Worm (Caenorhabditis elegans) whole organism, dauer: ENCODE data around the gene nsy-7.
"Not testable (repeated sequence)": the region's sequence is repeated elsewhere in the genome, so short reads cannot be mapped to it uniquely, and the experiment has no call there.

Source experiments
- unc-62 ChIP-seq: sonication (generic microtip); optimal IDR thresholded peaks from 2 replicates; lab custom pipeline; 2017; ENCODE audit warnings: missing biosample characterization, missing genetic modification reagents, missing genetic modification characterization

The nsy-7 gene

DNA sequence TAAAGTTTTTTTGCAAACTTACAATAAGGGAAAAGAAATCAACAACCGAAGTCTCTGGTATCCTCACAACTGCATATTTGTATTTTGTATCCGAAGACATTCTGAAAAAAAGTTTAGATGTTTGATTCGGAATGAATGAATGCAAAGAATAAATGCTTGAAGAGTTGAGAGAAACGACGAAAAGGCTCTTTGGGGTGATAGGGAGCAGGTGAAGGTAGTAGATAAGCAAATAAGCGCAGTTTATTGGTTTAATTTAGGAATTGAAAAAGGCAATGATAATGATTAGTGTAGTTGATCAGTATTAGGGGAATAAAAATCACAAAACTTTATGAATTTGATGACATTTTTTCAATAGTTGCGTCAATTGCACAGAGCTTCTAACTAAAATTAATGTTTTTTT, at the start of gene nsy-7:
TSS of gene nsy-7 (minus strand) at position 101 of the 400 bp plus-strand sequence.
- TF ChIP-seq unc-62 (GFP tag; lab: Kevin White, UChicago): no peak

DNA sequence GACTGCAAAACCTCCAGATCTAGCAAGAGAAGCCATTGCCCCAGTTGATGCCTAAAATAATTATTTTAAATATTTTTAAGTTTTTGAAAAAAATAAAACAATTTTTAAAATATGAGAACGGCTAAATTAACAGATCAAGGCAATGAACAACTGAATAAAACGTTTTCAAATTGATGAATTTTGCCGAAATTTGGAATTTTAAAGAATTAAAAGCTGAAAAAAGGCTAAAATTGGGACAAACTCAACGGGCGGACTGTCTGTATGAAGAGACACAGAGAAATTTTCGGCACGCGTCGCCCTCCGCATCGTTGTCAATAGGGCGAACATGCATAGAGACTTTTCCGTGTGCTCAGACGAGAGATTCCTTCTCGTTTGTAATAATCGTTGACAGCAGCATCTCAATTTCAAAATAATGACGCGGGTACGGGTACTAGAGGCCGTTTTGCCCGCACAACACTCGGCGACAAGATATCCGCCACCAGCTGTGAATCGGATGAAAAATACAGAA, 49.6 kb upstream of the nsy-7 start, which contains the start of the genes isp-1 and islo-1:
TSS of gene isp-1 (minus strand) at position 51 of the 508 bp plus-strand sequence.
TSS of gene islo-1 (plus strand) at position 385 of the 508 bp plus-strand sequence.
- TF ChIP-seq unc-62 (GFP tag; lab: Kevin White, UChicago): no peak

DNA sequence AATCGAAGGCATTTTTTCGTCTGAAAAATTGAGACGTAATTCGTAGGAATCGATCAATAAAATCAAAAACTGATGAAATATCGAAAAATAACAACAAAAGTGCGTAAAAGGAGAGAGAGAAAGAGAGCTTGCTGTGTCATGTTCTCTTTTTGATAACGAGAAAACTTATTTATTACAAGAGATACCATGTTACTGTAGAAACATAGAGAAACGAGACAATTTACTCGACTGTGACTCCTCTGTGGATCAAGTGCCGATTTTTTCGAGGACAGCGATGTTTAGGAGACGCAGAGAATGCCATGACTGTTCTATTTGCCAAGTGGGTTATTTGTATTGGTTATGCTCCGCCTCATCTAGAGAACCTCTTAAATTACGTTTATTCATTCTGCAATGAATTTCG, 47.1 kb upstream of the nsy-7 start, which contains the start of gene sph-1:
TSS of gene sph-1 (minus strand) at position 23 of the 400 bp plus-strand sequence.
- no peak for TF ChIP-seq unc-62 (GFP tag; lab: Kevin White, UChicago)

DNA sequence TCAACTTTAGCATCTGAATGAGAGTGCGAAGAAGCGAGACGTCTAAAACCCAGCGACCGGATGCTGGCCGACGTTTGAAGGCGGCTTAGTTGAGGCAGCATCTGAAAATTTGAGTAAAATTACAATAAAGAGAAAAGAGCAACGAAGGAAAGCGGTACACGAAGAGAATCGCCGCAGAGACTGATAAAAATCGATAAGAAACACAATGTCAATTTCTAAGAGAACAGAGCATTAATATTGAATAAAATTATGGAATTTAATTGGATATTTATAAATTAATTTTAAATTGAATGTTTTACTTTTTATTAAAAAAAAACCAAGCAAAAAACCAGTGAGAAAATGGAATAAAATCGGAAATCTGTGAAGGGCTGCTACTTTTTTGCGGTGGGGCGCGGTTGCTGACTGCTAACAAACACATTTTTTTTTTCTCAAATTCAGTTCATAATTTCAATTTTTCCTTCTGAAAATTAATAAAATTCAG, 43.7 kb upstream of the nsy-7 start, which contains the start of the genes ndub-11 and moc-3:
TSS of gene ndub-11 (minus strand) at position 101 of the 481 bp plus-strand sequence.
TSS of gene moc-3 (plus strand) at position 431 of the 481 bp plus-strand sequence.
- no peak for TF ChIP-seq unc-62 (GFP tag; lab: Kevin White, UChicago)

DNA sequence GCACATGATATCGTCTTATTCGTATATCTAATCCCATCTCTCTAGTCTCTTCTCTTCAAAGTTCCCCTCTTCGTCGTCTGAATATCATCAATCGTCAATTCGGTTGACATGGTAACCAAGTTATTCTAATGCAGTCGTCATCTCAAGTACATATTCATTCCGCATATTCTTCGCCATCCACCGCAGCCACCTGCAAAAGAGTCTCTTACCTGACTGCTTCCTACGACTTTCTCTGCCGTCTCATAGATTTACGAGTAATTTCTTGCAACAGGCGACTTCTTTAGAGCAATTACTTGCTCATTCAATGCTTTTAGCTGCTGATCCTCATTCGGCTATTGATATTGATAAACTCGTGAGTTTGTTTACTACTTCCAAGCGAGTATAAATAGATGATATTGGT, 41.0 kb upstream of the nsy-7 start:
- TF ChIP-seq unc-62 (GFP tag; lab: Kevin White, UChicago): no peak

DNA sequence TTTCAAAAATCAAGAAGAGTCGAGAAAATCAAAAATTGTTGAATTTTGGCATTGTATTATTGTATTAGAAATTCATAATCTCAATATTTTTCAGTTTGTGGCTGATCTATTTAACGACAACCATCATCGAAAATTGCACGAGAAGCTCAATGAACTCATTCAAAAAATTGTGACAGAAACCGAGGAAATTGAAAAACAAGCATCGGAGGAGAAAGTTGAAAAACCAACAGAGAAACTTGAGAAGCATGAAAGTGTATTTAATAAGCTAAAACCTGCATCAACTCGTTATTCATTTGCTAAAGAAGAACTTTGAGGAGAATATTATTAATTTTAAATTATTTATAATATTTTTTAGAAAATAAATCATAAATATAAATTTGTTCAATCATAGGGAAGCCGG, 40.5 kb upstream of the nsy-7 start, which contains the start of gene ceph-41:
TSS of gene ceph-41 (plus strand) at position 301 of the 400 bp plus-strand sequence.
- TF ChIP-seq unc-62 (GFP tag; lab: Kevin White, UChicago): no peak

DNA sequence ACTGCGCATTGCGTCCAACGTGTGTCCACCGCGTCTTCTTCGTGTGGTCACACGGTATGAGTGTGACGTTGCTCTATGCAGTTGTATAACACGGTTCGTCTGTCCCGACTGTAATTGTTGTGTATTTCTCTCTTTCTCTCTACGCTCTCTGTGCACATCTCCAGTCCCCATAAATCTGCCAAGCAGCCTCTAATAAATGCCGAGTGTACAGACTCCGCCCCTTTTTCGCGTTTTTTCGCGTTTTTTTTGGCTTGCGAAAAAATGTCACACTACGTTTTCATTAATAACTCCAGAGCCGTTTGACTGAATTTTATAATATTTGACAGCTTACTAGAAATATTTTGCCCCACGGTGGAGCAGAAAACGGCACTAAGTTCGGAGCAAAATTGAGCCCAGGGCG, 35.9 kb upstream of the nsy-7 start, which contains the start of gene erp-44.3:
TSS of gene erp-44.3 (plus strand) at position 301 of the 400 bp plus-strand sequence.
- not testable (repeated sequence) for TF ChIP-seq unc-62 (GFP tag; lab: Kevin White, UChicago)

DNA sequence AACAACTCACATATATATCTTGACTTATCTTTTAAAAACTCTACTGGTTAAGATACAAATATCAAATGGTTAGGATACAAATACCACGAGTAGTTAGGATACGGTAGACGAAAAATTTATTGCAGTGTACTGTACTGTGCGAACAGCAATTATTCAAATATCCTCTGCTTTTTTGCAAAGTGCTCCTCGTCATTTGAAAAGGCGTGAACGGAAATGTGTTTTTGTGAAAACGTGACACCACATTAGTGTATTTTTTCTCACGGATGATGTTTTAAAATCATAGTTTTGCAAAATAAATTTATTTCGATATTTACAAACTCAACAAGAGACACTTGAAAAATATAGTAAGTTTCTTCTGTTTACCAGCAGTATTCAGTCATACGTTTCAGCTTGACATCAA, 32.3 kb upstream of the nsy-7 start, which contains the start of gene F42G8.8:
TSS of gene F42G8.8 (plus strand) at position 301 of the 400 bp plus-strand sequence.
- TF ChIP-seq unc-62 (GFP tag; lab: Kevin White, UChicago): no peak

DNA sequence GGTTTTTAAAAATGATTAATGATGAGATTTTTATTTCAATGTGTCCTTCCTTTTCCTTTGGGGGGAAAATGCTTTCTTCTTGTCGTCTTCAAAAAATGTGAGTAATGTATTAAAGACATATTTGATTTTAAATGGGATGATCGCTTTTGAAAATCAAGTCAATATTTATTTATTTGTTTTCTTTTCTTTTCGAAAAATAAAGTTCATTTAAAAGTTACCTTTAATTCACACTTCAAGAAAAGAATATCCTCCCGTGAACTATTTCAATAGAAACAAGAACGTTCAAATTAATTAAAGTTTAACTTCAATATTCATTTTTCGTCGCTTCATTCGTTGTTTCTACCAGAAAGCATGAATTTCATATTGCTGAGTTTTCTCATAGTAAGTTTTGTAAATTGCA, 29.0 kb upstream of the nsy-7 start, which contains the start of gene irld-8:
TSS of gene irld-8 (plus strand) at position 301 of the 400 bp plus-strand sequence.
- no peak for TF ChIP-seq unc-62 (GFP tag; lab: Kevin White, UChicago)

DNA sequence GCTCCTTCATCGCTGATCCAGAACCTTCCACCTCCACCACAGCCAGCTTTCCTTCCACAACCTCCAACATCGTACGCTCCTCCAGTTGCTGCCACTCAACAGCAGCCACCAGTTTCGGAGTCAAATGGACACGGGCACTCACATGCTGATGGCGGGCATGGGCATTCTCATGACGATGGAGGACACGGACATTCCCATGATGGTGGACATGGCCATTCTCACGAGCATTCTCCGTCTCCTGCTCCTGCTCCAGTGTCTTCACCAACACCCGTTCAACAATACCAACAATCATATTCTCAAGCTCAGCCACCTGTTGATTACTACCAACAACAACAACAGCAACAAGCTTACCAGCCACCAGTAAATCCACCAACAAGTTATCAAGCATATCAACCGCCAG, 28.1 kb upstream of the nsy-7 start:
- TF ChIP-seq unc-62 (GFP tag; lab: Kevin White, UChicago): no peak

DNA sequence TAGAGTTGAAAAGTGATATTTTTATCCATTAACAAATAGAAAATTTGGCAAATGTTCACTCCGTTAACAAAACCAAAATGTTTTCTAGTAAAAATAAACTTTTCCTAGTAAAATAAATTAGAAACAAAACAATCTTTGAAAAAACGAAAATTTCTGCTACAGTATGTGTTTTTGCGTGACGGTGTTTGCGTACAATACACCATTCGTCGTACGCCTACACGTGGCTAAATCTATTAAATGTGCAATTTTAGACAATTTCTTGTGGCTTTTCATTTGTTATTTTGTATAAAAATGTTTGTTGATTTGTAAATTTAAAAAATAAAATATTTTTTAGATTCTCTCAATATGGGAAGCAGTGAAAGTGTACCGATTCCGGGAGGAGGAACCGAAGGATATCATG, 26.7 kb upstream of the nsy-7 start, which contains the start of gene Y42H9AR.1:
TSS of gene Y42H9AR.1 (plus strand) at position 233 of the 400 bp plus-strand sequence.
- TF ChIP-seq unc-62 (GFP tag; lab: Kevin White, UChicago): no peak

DNA sequence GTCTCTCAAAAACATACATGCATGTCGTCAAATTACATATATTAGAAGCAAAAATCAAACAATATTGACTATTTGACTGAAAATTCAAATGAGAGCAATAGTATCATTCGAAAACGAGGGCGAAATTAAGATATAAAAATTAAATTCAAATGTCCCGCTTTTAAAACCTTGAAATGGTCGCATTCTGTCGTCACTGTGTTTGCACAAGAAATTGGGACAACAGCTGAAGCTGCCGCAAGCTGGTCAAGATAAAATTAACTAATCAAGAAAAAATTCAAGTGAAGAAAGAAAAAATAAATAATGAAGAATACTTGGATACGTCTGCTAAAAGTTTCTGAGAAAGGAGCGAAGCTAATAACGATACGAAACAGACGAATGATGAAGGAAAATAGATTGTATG, 26.2 kb upstream of the nsy-7 start:
- no peak for TF ChIP-seq unc-62 (GFP tag; lab: Kevin White, UChicago)

DNA sequence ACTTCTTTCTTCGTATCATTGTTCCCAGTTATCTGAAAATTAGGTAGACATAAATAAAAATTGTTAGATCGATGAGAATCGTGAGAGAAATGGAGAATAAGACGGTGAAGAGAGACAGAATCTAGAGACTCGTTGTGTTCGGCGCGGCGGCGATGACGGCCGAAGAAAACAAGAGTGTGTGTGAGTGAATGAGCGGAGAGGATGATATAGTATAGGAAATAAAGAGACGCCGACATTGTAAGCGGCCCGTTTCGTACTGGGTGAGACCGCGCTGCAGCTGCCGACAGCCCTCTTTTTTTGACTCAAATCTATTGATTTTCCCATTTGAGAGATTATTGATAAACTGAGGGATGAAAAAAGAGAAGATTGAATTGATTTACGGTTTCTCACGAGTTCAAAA, 25.7 kb upstream of the nsy-7 start, which contains the start of gene Y42H9AR.4:
TSS of gene Y42H9AR.4 (minus strand) at position 32 of the 400 bp plus-strand sequence.
- no peak for TF ChIP-seq unc-62 (GFP tag; lab: Kevin White, UChicago)

DNA sequence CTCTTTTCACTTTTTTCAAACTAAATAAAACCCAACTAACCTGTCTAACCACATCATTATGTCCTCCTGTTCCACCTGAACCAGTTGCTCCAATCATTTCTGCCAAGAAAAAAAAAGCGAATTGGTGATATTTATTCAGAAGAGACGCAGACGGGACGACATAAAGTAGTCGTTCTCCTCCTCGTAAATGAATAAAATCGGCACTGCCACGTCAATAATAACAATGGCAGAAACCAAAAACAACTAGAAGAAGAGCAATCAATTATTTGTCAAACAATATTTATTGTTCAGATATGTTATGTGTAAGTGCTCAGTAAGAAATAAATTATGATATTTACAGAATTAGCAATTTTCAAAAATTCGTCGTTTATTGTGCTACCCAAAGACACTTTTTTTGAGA, 21.1 kb upstream of the nsy-7 start, which contains the start of gene rabs-5:
TSS of gene rabs-5 (minus strand) at position 101 of the 400 bp plus-strand sequence.
- TF ChIP-seq unc-62 (GFP tag; lab: Kevin White, UChicago): no peak

DNA sequence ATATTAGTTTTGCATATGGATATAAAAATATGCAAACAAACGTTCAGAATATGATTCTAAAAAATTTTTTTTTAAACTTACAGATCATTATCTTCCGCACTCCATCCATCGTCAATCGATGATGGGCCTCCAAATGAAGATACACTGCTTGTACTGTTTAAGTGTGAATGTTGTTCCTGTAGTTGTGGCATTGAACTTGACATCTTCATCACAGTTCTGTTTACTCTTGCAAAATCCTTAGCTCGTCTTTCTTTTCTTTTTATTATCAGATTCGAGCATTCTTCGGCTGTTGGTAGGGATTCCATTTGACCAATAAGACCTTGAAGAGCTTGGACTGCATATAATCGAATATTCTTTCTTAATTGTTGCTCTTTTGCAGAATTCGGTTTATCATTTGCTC, 18.6 kb upstream of the nsy-7 start:
- no peak for TF ChIP-seq unc-62 (GFP tag; lab: Kevin White, UChicago)

DNA sequence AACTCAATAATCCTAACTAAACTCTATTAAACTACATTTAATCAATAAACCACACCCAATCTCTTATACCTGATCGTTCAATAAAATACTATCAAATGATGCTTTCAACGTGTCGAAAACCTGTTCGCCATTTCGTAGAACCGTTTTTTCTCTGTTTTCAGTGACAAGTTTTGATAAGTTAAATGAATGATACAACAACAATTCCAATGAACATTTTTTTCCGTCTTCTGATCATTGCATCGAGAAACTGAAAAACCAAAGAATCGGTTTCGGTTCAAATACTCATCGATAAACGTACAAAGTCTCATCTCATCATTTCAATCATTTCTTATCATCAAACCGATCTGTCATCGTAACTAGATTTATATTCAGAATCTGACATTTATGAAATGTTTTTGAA, 16.7 kb upstream of the nsy-7 start:
- no peak for TF ChIP-seq unc-62 (GFP tag; lab: Kevin White, UChicago)
